Worm (Caenorhabditis elegans) whole organism, mixed stage, embryonic: ENCODE measurements around the gene nhr-15.

Source experiments
- M03D4.4 ChIP-seq: sonication (generic microtip); optimal IDR thresholded peaks from 2 replicates; lab custom pipeline; 2017; ENCODE audit warnings: mild to moderate bottlenecking, missing genetic modification characterization, missing compliant biosample characterization
- bed-3 ChIP-seq: fragments of 200-800 bp; sonication (Bioruptor generic); optimal IDR thresholded peaks from 3 replicates; lab custom pipeline; 2018; ENCODE audit warnings: mild to moderate bottlenecking, missing genetic modification characterization, moderate library complexity, missing compliant biosample characterization
- blmp-1 ChIP-seq: fragments of 150-350 bp; optimal IDR thresholded peaks from 2 replicates; lab custom pipeline; 2014; ENCODE audit warnings: missing biosample characterization, missing genetic modification characterization
- ceh-39 ChIP-seq: fragments of 150-350 bp; optimal IDR thresholded peaks from 2 replicates; lab custom pipeline; 2014; ENCODE audit warnings: missing biosample characterization, missing genetic modification characterization
- ceh-43 ChIP-seq: fragments of 200-800 bp; sonication (Bioruptor generic); optimal IDR thresholded peaks from 2 replicates; lab custom pipeline; 2018; ENCODE audit warnings: mild to moderate bottlenecking, missing genetic modification characterization, moderate library complexity, missing compliant biosample characterization
- ceh-83 ChIP-seq: fragments of 200-800 bp; sonication (Bioruptor generic); optimal IDR thresholded peaks from 2 replicates; lab custom pipeline; 2018; ENCODE audit warnings: mild to moderate bottlenecking, missing genetic modification characterization, missing compliant biosample characterization
- ces-1 ChIP-seq: fragments of 150-350 bp; optimal IDR thresholded peaks from 2 replicates; lab custom pipeline; 2014; ENCODE audit warnings: missing biosample characterization, missing genetic modification reagents, missing genetic modification characterization
- cnd-1 ChIP-seq: fragments of 200-800 bp; sonication (Bioruptor generic); optimal IDR thresholded peaks from 2 replicates; lab custom pipeline; 2018; ENCODE audit warnings: mild to moderate bottlenecking, missing genetic modification characterization, missing compliant biosample characterization
- drap-1 ChIP-seq: fragments of 200-800 bp; sonication (Bioruptor generic); optimal IDR thresholded peaks from 3 replicates; lab custom pipeline; 2018; ENCODE audit warnings: mild to moderate bottlenecking, missing genetic modification characterization, missing compliant biosample characterization
- elt-1 ChIP-seq: sonication (generic microtip); optimal IDR thresholded peaks from 2 replicates; lab custom pipeline; 2017; ENCODE audit warnings: missing genetic modification characterization, mild to moderate bottlenecking, missing compliant biosample characterization, antibody characterized with exemption, moderate library complexity, borderline replicate concordance; ENCODE audit not compliant: insufficient read depth
- elt-3 ChIP-seq: fragments of 150-350 bp; optimal IDR thresholded peaks from 2 replicates; lab custom pipeline; 2014; ENCODE audit warnings: missing biosample characterization, missing genetic modification characterization
- flh-1 ChIP-seq: fragments of 200-800 bp; sonication (Bioruptor generic); optimal IDR thresholded peaks from 2 replicates; lab custom pipeline; 2018; ENCODE audit warnings: mild to moderate bottlenecking, missing genetic modification characterization, moderate library complexity, missing compliant biosample characterization
- ham-2 ChIP-seq: fragments of 200-800 bp; sonication (Bioruptor generic); optimal IDR thresholded peaks from 2 replicates; lab custom pipeline; 2018; ENCODE audit warnings: mild to moderate bottlenecking, missing genetic modification characterization, missing compliant biosample characterization
- hlh-1 ChIP-seq: fragments of 150-350 bp; optimal IDR thresholded peaks from 2 replicates; lab custom pipeline; 2014; ENCODE audit warnings: missing biosample characterization, missing genetic modification reagents, missing genetic modification characterization
- lin-13 ChIP-seq: fragments of 150-350 bp; optimal IDR thresholded peaks from 2 replicates; lab custom pipeline; 2014; ENCODE audit warnings: missing biosample characterization, missing genetic modification characterization
- lin-32 ChIP-seq: fragments of 200-800 bp; sonication (Bioruptor generic); optimal IDR thresholded peaks from 2 replicates; lab custom pipeline; 2018; ENCODE audit warnings: mild to moderate bottlenecking, missing genetic modification characterization, missing compliant biosample characterization
- lsy-2 ChIP-seq: fragments of 150-350 bp; optimal IDR thresholded peaks from 2 replicates; lab custom pipeline; 2014; ENCODE audit warnings: missing biosample characterization, missing genetic modification characterization
- mab-5 ChIP-seq: fragments of 150-350 bp; optimal IDR thresholded peaks from 2 replicates; lab custom pipeline; 2014; ENCODE audit warnings: missing biosample characterization, missing genetic modification characterization
- mep-1 ChIP-seq: fragments of 150-350 bp; optimal IDR thresholded peaks from 2 replicates; lab custom pipeline; 2017; ENCODE audit warnings: missing biosample characterization, missing genetic modification reagents, missing genetic modification characterization, inconsistent platforms
- mls-2 ChIP-seq: sonication (generic microtip); optimal IDR thresholded peaks from 2 replicates; lab custom pipeline; 2016; ENCODE audit warnings: mild to moderate bottlenecking, missing genetic modification characterization, moderate library complexity, missing compliant biosample characterization
- nhr-12 ChIP-seq: fragments of 150-350 bp; optimal IDR thresholded peaks from 2 replicates; lab custom pipeline; 2014; ENCODE audit warnings: missing biosample characterization, missing genetic modification characterization
- nhr-2 ChIP-seq: fragments of 150-350 bp; optimal IDR thresholded peaks from 2 replicates; lab custom pipeline; 2014; ENCODE audit warnings: missing biosample characterization, missing genetic modification characterization
- nhr-237 ChIP-seq: fragments of 150-350 bp; optimal IDR thresholded peaks from 2 replicates; lab custom pipeline; 2014; ENCODE audit warnings: missing biosample characterization, missing genetic modification characterization
- nhr-28 ChIP-seq: fragments of 150-350 bp; optimal IDR thresholded peaks from 2 replicates; lab custom pipeline; 2014; ENCODE audit warnings: missing biosample characterization, missing genetic modification characterization
- nhr-76 ChIP-seq: sonication (generic microtip); optimal IDR thresholded peaks from 2 replicates; lab custom pipeline; 2017; ENCODE audit warnings: missing biosample characterization, missing genetic modification characterization
- pha-4 ChIP-seq: fragments of 150-350 bp; optimal IDR thresholded peaks from 2 replicates; lab custom pipeline; 2018; ENCODE audit warnings: missing biosample characterization, missing genetic modification reagents, missing genetic modification characterization
- sem-2 ChIP-seq: fragments of 200-800 bp; sonication (Bioruptor generic); optimal IDR thresholded peaks from 2 replicates; lab custom pipeline; 2018; ENCODE audit warnings: mild to moderate bottlenecking, missing genetic modification characterization, missing compliant biosample characterization
- snpc-4 ChIP-seq: fragments of 150-350 bp; optimal IDR thresholded peaks from 2 replicates; lab custom pipeline; 2014; ENCODE audit warnings: missing biosample characterization, missing genetic modification characterization
- sptf-1 ChIP-seq: sonication (generic microtip); optimal IDR thresholded peaks from 2 replicates; lab custom pipeline; 2017; ENCODE audit warnings: mild to moderate bottlenecking, missing genetic modification characterization, moderate library complexity, missing compliant biosample characterization
- tbx-8 ChIP-seq: fragments of 200-800 bp; sonication (Bioruptor generic); optimal IDR thresholded peaks from 2 replicates; lab custom pipeline; 2018; ENCODE audit warnings: mild to moderate bottlenecking, missing genetic modification characterization, moderate library complexity, missing compliant biosample characterization
- unc-120 ChIP-seq: sonication (generic microtip); optimal IDR thresholded peaks from 2 replicates; lab custom pipeline; 2017; ENCODE audit warnings: missing genetic modification characterization, missing compliant biosample characterization; ENCODE audit not compliant: poor library complexity, severe bottlenecking
- unc-39 ChIP-seq: fragments of 150-350 bp; optimal IDR thresholded peaks from 2 replicates; lab custom pipeline; 2014; ENCODE audit warnings: missing biosample characterization, missing genetic modification characterization
- unc-62 ChIP-seq: fragments of 150-350 bp; optimal IDR thresholded peaks from 2 replicates; lab custom pipeline; 2014; ENCODE audit warnings: missing biosample characterization, missing genetic modification reagents, missing genetic modification characterization
- ztf-11 ChIP-seq: fragments of 150-350 bp; optimal IDR thresholded peaks from 2 replicates; lab custom pipeline; 2014; ENCODE audit warnings: missing biosample characterization, missing genetic modification characterization

The nhr-15 gene

ce11 chrV:284808-285207 is 27.7 kb upstream of the nhr-15 start:
- TF ChIP-seq unc-120 (peak; percentile 71), lsy-2 (tag; lab: Kevin White, UChicago) (no peak), hlh-1 (tag; lab: Kevin White, UChicago) (peak; percentile 84), unc-62 (GFP tag; lab: Kevin White, UChicago) (peak; percentile 10)

- no peak for TF ChIP-seq nhr-237 (tag; lab: Kevin White, UChicago)
- TF ChIP-seq lin-13 = no peak
- no peak for TF ChIP-seq sem-2 (GFP tag; lab: Kevin White, UChicago)
- TF ChIP-seq ces-1 (GFP tag; lab: Kevin White, UChicago) = no peak
- TF ChIP-seq tbx-8 (GFP tag; lab: Kevin White, UChicago) = no peak
- TF ChIP-seq mls-2 (tag; lab: Kevin White, UChicago) = no peak
- TF ChIP-seq snpc-4 = no peak
- TF ChIP-seq flh-1 (GFP tag; lab: Kevin White, UChicago) = no peak
- no peak for TF ChIP-seq lin-32
- TF ChIP-seq nhr-2 (tag; lab: Kevin White, UChicago) = no peak
- no peak for TF ChIP-seq nhr-76
- TF ChIP-seq sptf-1 (tag; lab: Kevin White, UChicago) = no peak
- no peak for TF ChIP-seq lsy-2 (tag; lab: Kevin White, UChicago)
- no peak for TF ChIP-seq nhr-28
- TF ChIP-seq mab-5 (tag; lab: Kevin White, UChicago) = no peak
- TF ChIP-seq, all 35 proteins: peak for 0
These were observed 27.2 kb upstream of the nhr-15 start for ce11 chrV:285298-285697.

- TF ChIP-seq sptf-1 (tag; lab: Kevin White, UChicago) (no peak), pha-4 (tag; lab: Kevin White, UChicago) (no peak), blmp-1 (no peak), ceh-43 (GFP tag; lab: Kevin White, UChicago) (no peak), nhr-12 (tag; lab: Kevin White, UChicago) (no peak), ceh-83 (GFP tag; lab: Kevin White, UChicago) (no peak), ceh-39 (tag; lab: Kevin White, UChicago) (no peak), unc-62 (GFP tag; lab: Kevin White, UChicago) (no peak), bed-3 (GFP tag; lab: Kevin White, UChicago) (no peak), ham-2 (GFP tag; lab: Kevin White, UChicago) (no peak)
- TF ChIP-seq, all 35 proteins: peak for 0
These were observed 16.7 kb upstream of the nhr-15 start for ce11 chrV:295802-296201.

ce11 chrV:297424-297991 is 15.0 kb upstream of the nhr-15 start, which contains the start of gene F33E11.2:
Gene F33E11.2, plus strand, starts transcription at chrV:297947.
- TF ChIP-seq elt-1 (tag; lab: Kevin White, UChicago) = no peak
- TF ChIP-seq snpc-4 = no peak
- no peak for TF ChIP-seq nhr-237 (tag; lab: Kevin White, UChicago)
- no peak for TF ChIP-seq mab-5 (tag; lab: Kevin White, UChicago)
- TF ChIP-seq sem-2 (GFP tag; lab: Kevin White, UChicago) = no peak
- no peak for TF ChIP-seq nhr-2 (tag; lab: Kevin White, UChicago)
- TF ChIP-seq ztf-11 (tag; lab: Kevin White, UChicago) = no peak
- TF ChIP-seq, all 35 proteins: peak for 0

- TF ChIP-seq M03D4.4 (no peak), hlh-1 (tag; lab: Kevin White, UChicago) (no peak), lin-13 (no peak), ceh-43 (GFP tag; lab: Kevin White, UChicago) (no peak), nhr-76 (no peak), sptf-1 (tag; lab: Kevin White, UChicago) (no peak), nhr-2 (tag; lab: Kevin White, UChicago) (no peak), snpc-4 (no peak), ham-2 (GFP tag; lab: Kevin White, UChicago) (no peak)
These were observed 14.1 kb upstream of the nhr-15 start for ce11 chrV:298395-298794.

- TF ChIP-seq hlh-1 (tag; lab: Kevin White, UChicago) (no peak), elt-1 (tag; lab: Kevin White, UChicago) (no peak), mep-1 (tag; lab: Kevin White, UChicago) (no peak), ham-2 (GFP tag; lab: Kevin White, UChicago) (no peak), flh-1 (GFP tag; lab: Kevin White, UChicago) (no peak), lin-32 (no peak), mls-2 (tag; lab: Kevin White, UChicago) (no peak), nhr-2 (tag; lab: Kevin White, UChicago) (no peak), cnd-1 (no peak), drap-1 (GFP tag; lab: Kevin White, UChicago) (no peak), tbx-8 (GFP tag; lab: Kevin White, UChicago) (no peak), elt-3 (tag; lab: Kevin White, UChicago) (no peak), sptf-1 (tag; lab: Kevin White, UChicago) (no peak), unc-39 (tag; lab: Kevin White, UChicago) (no peak), sem-2 (GFP tag; lab: Kevin White, UChicago) (no peak), lin-13 (no peak), M03D4.4 (no peak), ceh-83 (GFP tag; lab: Kevin White, UChicago) (no peak), ces-1 (GFP tag; lab: Kevin White, UChicago) (no peak)
These were observed 9.2 kb upstream of the nhr-15 start for ce11 chrV:303271-303670.
